Fruit fly (Drosophila melanogaster) Kc167 (cell line): ENCODE measurements around the gene TTLL1B.

ENCODE experiments used
- Myc ChIP-seq: fragments of >200 bp; optimal IDR thresholded peaks from 2 replicates; lab custom pipeline; 2017; ENCODE audit warnings: missing external identifiers
- Sin3A ChIP-seq: fragments of >200 bp; optimal IDR thresholded peaks from 2 replicates; lab custom pipeline; 2018; ENCODE audit warnings: missing external identifiers
- h ChIP-seq: fragments of >200 bp; optimal IDR thresholded peaks from 3 replicates; lab custom pipeline; 2018; ENCODE audit warnings: missing external identifiers
- insv ChIP-seq: fragments of >200 bp; optimal IDR thresholded peaks from 3 replicates; lab custom pipeline; 2018; ENCODE audit warnings: missing external identifiers
- psq ChIP-seq: fragments of >200 bp; optimal IDR thresholded peaks from 2 replicates; lab custom pipeline; 2017; ENCODE audit warnings: missing external identifiers
- ttk ChIP-seq: sonication (Bioruptor generic); optimal IDR thresholded peaks from 2 replicates; lab custom pipeline; 2017; ENCODE audit warnings: missing external identifiers

TTLL1B gene

DNA sequence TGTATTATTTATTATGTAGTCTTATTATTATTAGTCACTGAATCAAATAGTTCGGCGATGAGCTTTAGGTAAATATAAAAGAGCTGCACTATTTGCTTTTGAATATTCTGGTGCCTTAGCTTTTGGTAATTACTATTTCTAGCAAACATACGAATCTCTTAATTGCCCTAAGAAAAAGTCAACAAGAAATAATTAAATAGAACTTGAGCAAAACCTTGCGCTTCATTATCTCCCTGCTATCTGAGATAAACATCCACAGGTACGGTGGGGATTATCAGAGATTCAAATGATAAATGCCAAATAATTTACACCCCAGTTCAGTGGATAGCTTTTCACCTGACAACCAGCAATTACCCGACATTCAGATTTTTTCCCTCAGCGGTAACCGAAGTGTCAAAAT, 38.0 kb downstream of the TTLL1B start:
- TF ChIP-seq psq (lab: Kevin White, UChicago) (no peak), h (no peak), ttk (lab: Kevin White, UChicago) (no peak), insv (lab: Kevin White, UChicago) (no peak)

DNA sequence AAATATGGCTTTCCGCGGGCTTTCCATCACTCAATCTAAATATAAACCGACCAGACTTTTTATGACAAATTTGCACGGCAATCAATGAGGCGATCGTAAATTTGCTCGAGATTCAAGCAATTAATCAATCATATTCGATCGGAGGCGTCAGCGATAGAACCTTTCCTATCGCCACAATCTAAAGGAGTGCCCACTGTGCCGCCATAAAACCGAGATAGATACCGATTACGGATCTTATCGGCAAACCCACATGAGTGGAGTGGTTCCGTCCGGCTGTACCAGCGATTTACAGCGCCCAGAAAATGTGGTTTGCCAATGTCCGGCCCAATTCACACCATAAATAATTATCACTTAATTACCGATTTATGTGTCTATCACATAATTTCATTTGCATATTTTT, 38.5 kb downstream of the TTLL1B start:
- TF ChIP-seq Sin3A (lab: Kevin White, UChicago) (no peak), ttk (lab: Kevin White, UChicago) (no peak), h (no peak), Myc (lab: Kevin White, UChicago) (no peak), insv (lab: Kevin White, UChicago) (no peak), psq (lab: Kevin White, UChicago) (no peak)

DNA sequence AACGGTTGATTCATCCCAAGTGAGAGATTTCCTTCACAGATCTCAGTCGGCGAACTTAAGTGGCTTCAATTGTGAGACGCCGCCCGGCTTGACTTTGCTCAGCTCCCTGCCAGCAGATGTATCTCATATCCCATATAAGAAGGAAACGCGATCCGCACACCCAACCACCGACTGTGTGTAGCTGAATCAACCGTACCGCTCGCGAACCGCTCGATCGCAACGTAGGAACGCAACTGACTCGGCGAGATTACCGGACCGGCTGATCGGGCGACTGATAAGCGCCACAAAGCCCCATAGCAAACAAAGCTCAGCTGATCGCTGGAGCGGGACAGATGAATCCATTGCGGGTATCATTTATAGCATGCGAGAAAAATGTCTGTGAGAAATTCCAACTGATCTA, 39.1 kb downstream of the TTLL1B start, which contains the start of gene axo:
TSS of gene axo (minus strand) at position 185 of the 400 bp plus-strand sequence.
- TF ChIP-seq Myc (lab: Kevin White, UChicago) = no peak
- no peak for TF ChIP-seq psq (lab: Kevin White, UChicago)
- TF ChIP-seq h = no peak
- no peak for TF ChIP-seq Sin3A (lab: Kevin White, UChicago)
- TF ChIP-seq insv (lab: Kevin White, UChicago) = no peak
- TF ChIP-seq ttk (lab: Kevin White, UChicago) = no peak

DNA sequence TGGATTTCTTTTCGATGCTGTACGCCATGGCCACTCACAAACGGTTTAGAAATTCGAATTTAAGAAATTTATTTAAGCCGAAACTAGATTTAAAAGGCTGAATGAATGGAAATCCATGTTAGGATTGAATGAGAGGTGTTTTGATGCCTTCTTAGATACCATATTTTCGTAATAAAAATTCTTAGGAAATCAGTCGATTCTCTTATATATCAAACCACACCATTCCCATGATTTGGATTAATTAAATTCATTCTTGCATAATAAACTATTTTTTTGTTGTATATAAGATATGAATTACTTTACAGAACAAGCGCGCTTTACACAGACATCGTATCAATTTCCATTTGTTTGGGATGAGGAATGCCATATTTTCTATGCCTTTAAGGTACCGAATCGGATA, 40.6 kb downstream of the TTLL1B start, which contains the start of gene CG7514:
TSS of gene CG7514 (minus strand) at position 101 of the 400 bp plus-strand sequence.
- TF ChIP-seq insv (lab: Kevin White, UChicago) = no peak
- no peak for TF ChIP-seq h
- no peak for TF ChIP-seq psq (lab: Kevin White, UChicago)
- TF ChIP-seq ttk (lab: Kevin White, UChicago) = no peak
- no peak for TF ChIP-seq Sin3A (lab: Kevin White, UChicago)

DNA sequence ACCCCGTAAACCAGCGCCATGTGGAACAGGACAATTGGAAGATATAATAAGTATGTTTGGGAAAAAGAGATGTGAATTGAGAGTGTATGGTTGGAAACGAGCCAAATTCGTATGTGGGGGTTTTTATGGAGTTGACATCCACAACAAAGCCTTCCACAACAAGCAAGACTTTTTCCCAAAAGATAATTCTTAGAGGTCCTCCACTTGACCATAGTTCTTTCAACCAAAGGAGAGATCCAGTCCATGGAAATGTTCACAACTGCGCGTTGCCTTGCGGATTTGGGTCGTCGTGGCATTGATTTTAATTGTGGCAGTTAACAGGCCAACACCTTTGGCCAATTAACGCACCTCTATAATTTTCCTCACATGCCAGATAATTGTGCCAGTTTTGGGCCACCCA, 41.9 kb downstream of the TTLL1B start, which contains the start of gene CG18418:
TSS of gene CG18418 (minus strand) at position 101 of the 400 bp plus-strand sequence.
- TF ChIP-seq Myc (lab: Kevin White, UChicago) (no peak), insv (lab: Kevin White, UChicago) (no peak), Sin3A (lab: Kevin White, UChicago) (no peak)

DNA sequence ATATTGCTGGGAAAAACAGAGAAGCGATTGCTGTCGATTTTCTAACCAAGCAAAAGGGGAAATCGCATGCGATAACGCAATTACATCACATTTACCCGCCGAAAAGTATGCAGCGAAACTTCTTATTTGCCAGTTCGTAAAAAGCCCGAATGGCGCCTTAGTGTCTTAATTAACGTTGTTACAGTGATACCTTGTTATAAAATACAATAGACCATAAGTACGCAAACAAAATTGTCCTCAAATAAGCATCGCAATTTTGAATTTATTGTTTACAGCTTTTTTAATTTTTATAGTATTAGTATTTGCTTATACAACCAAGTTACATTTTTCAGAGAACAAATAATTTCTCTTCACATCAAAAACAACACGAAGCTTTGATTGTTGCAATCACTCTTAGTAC, 42.6 kb downstream of the TTLL1B start:
- TF ChIP-seq insv (lab: Kevin White, UChicago) (no peak), h (no peak), ttk (lab: Kevin White, UChicago) (no peak), Sin3A (lab: Kevin White, UChicago) (no peak), psq (lab: Kevin White, UChicago) (no peak)

DNA sequence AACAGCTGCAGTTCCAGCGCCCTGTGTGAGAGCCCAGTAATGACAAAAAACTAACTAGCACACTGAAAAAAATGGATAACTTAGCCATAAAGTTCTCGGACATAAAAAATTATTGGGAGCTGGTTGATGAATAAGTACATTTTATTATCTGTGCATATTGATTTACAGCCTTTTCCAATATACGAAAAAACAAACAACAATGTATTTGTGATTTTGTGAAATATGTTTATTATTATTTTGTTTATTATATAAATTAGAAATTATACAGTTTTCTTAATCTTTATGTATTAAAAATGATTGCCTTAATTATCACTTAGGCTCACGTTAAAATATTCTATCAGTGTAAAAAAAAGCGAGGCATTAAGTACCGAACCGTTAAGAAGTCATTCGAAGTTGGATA, 43.7 kb downstream of the TTLL1B start:
- TF ChIP-seq h = no peak
- no peak for TF ChIP-seq Myc (lab: Kevin White, UChicago)
- TF ChIP-seq psq (lab: Kevin White, UChicago) = no peak
- no peak for TF ChIP-seq ttk (lab: Kevin White, UChicago)
- TF ChIP-seq Sin3A (lab: Kevin White, UChicago) = no peak
- no peak for TF ChIP-seq insv (lab: Kevin White, UChicago)

DNA sequence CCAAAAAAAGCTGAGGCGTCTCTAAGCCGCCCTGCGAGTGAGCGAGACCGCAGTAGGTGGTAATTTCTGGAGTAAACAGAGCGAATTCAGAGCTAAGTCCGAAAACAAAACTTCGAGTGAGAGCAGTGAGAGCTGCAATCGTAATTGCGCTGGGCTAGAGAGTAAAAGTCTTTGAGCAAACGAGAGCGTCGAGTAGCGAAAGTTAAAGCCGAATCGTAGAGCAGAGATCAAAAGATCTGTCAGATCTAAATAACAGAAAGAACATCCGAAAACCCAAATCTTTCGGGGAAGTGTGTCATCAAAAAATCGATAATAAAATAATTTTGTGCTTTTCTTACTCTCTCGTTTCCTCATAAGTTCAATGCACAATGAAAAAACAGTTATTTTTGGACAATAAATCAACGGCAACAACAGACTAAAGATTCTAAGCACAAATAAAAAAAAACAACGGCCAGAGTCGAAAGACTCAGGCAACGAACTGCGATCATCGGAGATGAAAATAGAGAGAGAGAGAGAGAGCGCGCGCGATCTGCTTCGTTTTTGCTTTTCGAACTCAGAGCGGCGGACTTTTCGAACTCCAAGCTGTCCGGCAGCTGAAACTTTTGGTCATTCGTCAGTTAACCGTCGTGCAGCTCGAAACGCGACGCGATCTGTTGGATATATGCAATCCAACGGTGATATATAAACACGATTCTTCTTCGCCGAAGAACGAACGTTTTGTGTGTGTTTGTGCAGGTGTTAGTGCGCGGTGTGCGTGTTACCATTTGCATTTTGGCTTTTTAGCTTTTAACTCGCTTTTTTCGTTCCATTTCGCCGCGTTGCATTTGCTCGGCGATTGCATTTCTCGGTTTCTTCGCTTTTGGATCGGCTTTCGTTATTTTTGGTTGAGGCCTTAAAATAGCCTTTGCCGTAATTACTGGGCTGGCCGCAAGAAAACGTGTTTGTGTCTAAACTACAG, 44.4 kb downstream of the TTLL1B start, which contains the start of gene RhoGEF64C:
TSS of gene RhoGEF64C (plus strand) at position 607 of the 958 bp plus-strand sequence.
- TF ChIP-seq h (no peak), insv (lab: Kevin White, UChicago) (no peak), psq (lab: Kevin White, UChicago) (no peak)

DNA sequence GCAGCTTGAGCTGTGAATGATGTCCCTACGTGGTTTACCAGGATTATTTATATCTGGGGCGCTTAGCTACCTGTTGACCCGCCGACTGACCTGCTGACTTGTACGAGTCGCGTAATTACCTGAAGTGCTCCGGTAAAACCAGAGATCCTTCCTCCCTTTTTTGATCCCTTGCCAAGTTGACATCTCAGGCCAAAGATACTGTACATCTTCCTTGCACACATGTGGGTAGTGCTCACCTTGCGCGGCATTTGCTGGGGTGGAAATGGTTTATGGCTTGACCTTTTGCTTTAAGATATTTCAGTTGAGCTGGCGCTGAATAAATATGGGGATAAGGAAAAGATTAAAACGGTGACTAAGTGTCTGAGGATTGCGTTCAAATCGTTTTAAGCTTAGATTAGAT, 46.7 kb downstream of the TTLL1B start, which contains the start of gene CG15876:
TSS of gene CG15876 (minus strand) at position 23 of the 400 bp plus-strand sequence.
- TF ChIP-seq Sin3A (lab: Kevin White, UChicago) (no peak), psq (lab: Kevin White, UChicago) (no peak)

DNA sequence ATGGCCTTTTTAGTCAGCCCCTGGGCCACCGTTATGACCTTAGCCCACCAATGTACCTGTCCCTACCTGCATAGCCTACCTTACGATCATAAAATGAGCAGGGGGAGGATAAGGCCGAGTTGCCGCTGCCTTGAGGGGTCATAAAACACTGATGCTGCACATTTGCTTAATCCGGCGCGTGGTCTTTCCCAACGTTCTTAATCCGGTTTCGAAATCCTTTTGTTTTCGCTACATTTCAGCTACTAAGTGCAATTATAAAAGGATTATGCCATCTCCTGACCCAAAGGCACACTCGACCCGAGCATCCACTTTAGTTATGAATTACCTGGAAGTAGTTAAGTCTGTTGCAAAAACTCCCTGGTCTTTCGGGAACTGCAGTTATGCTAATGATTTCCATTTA, 48.3 kb downstream of the TTLL1B start:
- no peak for TF ChIP-seq psq (lab: Kevin White, UChicago)
- no peak for TF ChIP-seq h
- no peak for TF ChIP-seq insv (lab: Kevin White, UChicago)
- TF ChIP-seq ttk (lab: Kevin White, UChicago) = no peak
- no peak for TF ChIP-seq Sin3A (lab: Kevin White, UChicago)
- TF ChIP-seq Myc (lab: Kevin White, UChicago) = no peak

DNA sequence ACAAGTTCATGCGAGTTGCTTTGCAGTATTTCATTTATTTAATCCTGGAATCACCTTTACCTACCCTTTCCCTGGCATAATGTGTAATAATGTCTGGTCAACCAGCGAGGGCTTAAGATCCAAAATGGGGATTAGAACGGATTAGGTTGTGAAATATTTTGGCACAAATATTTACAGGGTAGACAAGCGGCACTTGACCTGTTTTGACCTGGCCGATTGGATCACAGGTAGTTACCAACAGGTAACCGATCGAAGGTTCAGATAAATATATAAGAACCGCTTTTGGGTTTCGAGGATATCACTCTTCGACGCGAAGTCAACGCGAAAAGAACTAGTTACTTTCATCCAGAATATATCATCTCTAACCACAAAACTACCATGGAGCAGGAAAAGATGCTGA, 49.2 kb downstream of the TTLL1B start, which contains the start of gene CG13713:
TSS of gene CG13713 (plus strand) at position 301 of the 400 bp plus-strand sequence.
- TF ChIP-seq ttk (lab: Kevin White, UChicago) = no peak
- TF ChIP-seq psq (lab: Kevin White, UChicago) = no peak
- TF ChIP-seq Myc (lab: Kevin White, UChicago) = no peak
- no peak for TF ChIP-seq Sin3A (lab: Kevin White, UChicago)
- no peak for TF ChIP-seq insv (lab: Kevin White, UChicago)
- no peak for TF ChIP-seq h

DNA sequence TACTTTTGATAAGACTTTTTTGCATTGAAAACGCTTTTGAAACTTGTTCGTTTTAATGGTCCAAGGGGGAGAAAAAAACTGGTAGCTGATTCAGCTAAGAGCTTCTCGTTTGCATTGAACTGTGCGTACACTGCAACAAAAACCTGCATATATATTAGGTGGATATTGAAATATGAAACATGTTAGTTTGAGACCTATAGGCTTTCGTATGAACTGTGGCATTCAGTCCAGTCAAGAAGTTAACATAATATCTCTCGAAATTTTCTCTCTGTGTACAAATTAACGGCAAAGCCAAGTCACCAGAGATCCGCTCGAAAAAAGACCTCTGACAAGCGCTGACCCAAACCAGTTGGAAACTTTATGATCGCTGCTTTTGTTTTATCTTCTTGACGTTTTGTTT, 50.0 kb downstream of the TTLL1B start:
- no peak for TF ChIP-seq insv (lab: Kevin White, UChicago)
- TF ChIP-seq psq (lab: Kevin White, UChicago) = no peak
- TF ChIP-seq ttk (lab: Kevin White, UChicago) = no peak
- no peak for TF ChIP-seq Myc (lab: Kevin White, UChicago)
- no peak for TF ChIP-seq Sin3A (lab: Kevin White, UChicago)
- TF ChIP-seq h = no peak
